Fruit fly (Drosophila melanogaster) whole organism, embryonic: ENCODE results near the gene CG9628.

Experiments
- ATbp ChIP-seq: fragments of 200-800 bp; sonication (Bioruptor generic); optimal IDR thresholded peaks from 2 replicates; lab custom pipeline; 2017; ENCODE audit warnings: missing biosample characterization, mild to moderate bottlenecking, missing genetic modification characterization, missing genetic modification reagents
- B-H1 ChIP-seq: fragments of 200-800 bp; sonication (Bioruptor generic); IDR thresholded peaks from 3 replicates; pipeline ENCODE4 v1.3.6; 2022; ENCODE audit warnings: missing biosample characterization, missing genetic modification characterization
- B-H2 ChIP-seq: fragments of 200-800 bp; sonication (Bioruptor generic); optimal IDR thresholded peaks from 2 replicates; lab custom pipeline; 2018; ENCODE audit warnings: missing biosample characterization, mild to moderate bottlenecking, missing genetic modification characterization
- CG10366 ChIP-seq: fragments of 200-800 bp; sonication (Bioruptor generic); IDR thresholded peaks from 2 replicates; pipeline ENCODE4 v1.3.6; 2022; ENCODE audit warnings: missing biosample characterization, missing genetic modification characterization
- CG10654 ChIP-seq: fragments of 200-800 bp; sonication (Bioruptor generic); optimal IDR thresholded peaks from 2 replicates; lab custom pipeline; 2016; ENCODE audit warnings: missing biosample characterization, missing genetic modification characterization
- CG10979 ChIP-seq: fragments of 200-800 bp; sonication (Bioruptor generic); optimal IDR thresholded peaks from 2 replicates; lab custom pipeline; 2018; ENCODE audit warnings: missing biosample characterization, mild to moderate bottlenecking, missing genetic modification characterization, moderate library complexity
- CG11398 ChIP-seq: fragments of 200-800 bp; sonication (Bioruptor generic); optimal IDR thresholded peaks from 2 replicates; lab custom pipeline; 2016; ENCODE audit warnings: missing biosample characterization, missing genetic modification characterization
- CG11696 ChIP-seq: fragments of 200-800 bp; sonication (Bioruptor generic); IDR thresholded peaks from 2 replicates; pipeline ENCODE4 v1.3.6; 2022; ENCODE audit warnings: missing biosample characterization, missing genetic modification characterization
- CG12104 ChIP-seq: fragments of 200-800 bp; sonication (Bioruptor generic); optimal IDR thresholded peaks from 3 replicates; lab custom pipeline; 2016; ENCODE audit warnings: missing biosample characterization, missing genetic modification characterization
- CG13624 ChIP-seq: fragments of 200-800 bp; sonication (Bioruptor generic); optimal IDR thresholded peaks from 2 replicates; lab custom pipeline; 2016; ENCODE audit warnings: missing biosample characterization, missing genetic modification characterization
- CG14014 ChIP-seq: fragments of 200-800 bp; sonication (Bioruptor generic); IDR thresholded peaks from 2 replicates; pipeline ENCODE4 v1.3.6; 2022; ENCODE audit warnings: missing biosample characterization, missing genetic modification characterization
- CG14050 ChIP-seq: fragments of 200-800 bp; sonication (Bioruptor generic); IDR thresholded peaks from 3 replicates; pipeline ENCODE4 v1.3.6; 2022; ENCODE audit warnings: missing biosample characterization, missing genetic modification characterization
- CG14710 ChIP-seq: fragments of 200-800 bp; sonication (Bioruptor generic); optimal IDR thresholded peaks from 3 replicates; lab custom pipeline; 2019; ENCODE audit warnings: missing biosample characterization, mild to moderate bottlenecking, missing genetic modification characterization, moderate library complexity
- CG14965 ChIP-seq: fragments of 200-800 bp; sonication (Bioruptor generic); optimal IDR thresholded peaks from 2 replicates; lab custom pipeline; 2016; ENCODE audit warnings: missing biosample characterization, missing genetic modification characterization, borderline replicate concordance
- CG17361 ChIP-seq: fragments of 200-800 bp; sonication (Bioruptor generic); IDR thresholded peaks from 3 replicates; pipeline ENCODE4 v1.3.6; 2022; ENCODE audit warnings: missing biosample characterization, missing genetic modification characterization
- CG17385 ChIP-seq: fragments of 200-800 bp; sonication (Bioruptor generic); optimal IDR thresholded peaks from 3 replicates; lab custom pipeline; 2018; ENCODE audit warnings: missing biosample characterization, mild to moderate bottlenecking, missing genetic modification characterization
- CG1792 ChIP-seq: fragments of 200-800 bp; sonication (Bioruptor generic); optimal IDR thresholded peaks from 2 replicates; lab custom pipeline; 2016; ENCODE audit warnings: missing biosample characterization, missing genetic modification characterization
- CG2875 ChIP-seq: fragments of 200-800 bp; sonication (Bioruptor generic); optimal IDR thresholded peaks from 2 replicates; lab custom pipeline; 2017; ENCODE audit warnings: missing biosample characterization, mild to moderate bottlenecking, missing genetic modification characterization, missing genetic modification reagents
- CG31388 ChIP-seq: fragments of 200-800 bp; sonication (Bioruptor generic); optimal IDR thresholded peaks from 2 replicates; lab custom pipeline; 2016; ENCODE audit warnings: missing biosample characterization, missing genetic modification characterization
- CG32772 ChIP-seq: fragments of 200-800 bp; sonication (Bioruptor generic); IDR thresholded peaks from 2 replicates; pipeline ENCODE4 v1.3.6; 2022; ENCODE audit warnings: missing biosample characterization, missing genetic modification characterization
- CG8944 ChIP-seq: fragments of 200-800 bp; sonication (Bioruptor generic); optimal IDR thresholded peaks from 3 replicates; lab custom pipeline; 2016; ENCODE audit warnings: missing biosample characterization, missing genetic modification characterization
- CG9797 ChIP-seq: fragments of 200-800 bp; sonication (Bioruptor generic); optimal IDR thresholded peaks from 3 replicates; lab custom pipeline; 2018; ENCODE audit warnings: missing biosample characterization, mild to moderate bottlenecking, missing genetic modification characterization
- CTCF ChIP-seq: fragments of 200-800 bp; sonication (Bioruptor generic); optimal IDR thresholded peaks from 2 replicates; lab custom pipeline; 2017; ENCODE audit warnings: missing biosample characterization, mild to moderate bottlenecking, missing genetic modification characterization, moderate library complexity
- Camta ChIP-seq: fragments of 200-800 bp; sonication (Bioruptor generic); optimal IDR thresholded peaks from 2 replicates; lab custom pipeline; 2016; ENCODE audit warnings: missing biosample characterization, missing genetic modification characterization
- D19A ChIP-seq: fragments of 200-800 bp; optimal IDR thresholded peaks from 3 replicates; lab custom pipeline; 2019; ENCODE audit warnings: missing biosample characterization, mild to moderate bottlenecking, missing genetic modification characterization, moderate library complexity
- Dbx ChIP-seq: fragments of 200-800 bp; sonication (Bioruptor generic); IDR thresholded peaks from 3 replicates; pipeline ENCODE4 v1.3.6; 2022; ENCODE audit warnings: missing biosample characterization, missing genetic modification characterization
- Dek ChIP-seq: fragments of 200-800 bp; sonication (Bioruptor generic); optimal IDR thresholded peaks from 3 replicates; lab custom pipeline; 2019; ENCODE audit warnings: missing biosample characterization, mild to moderate bottlenecking, missing genetic modification characterization, moderate library complexity
- HLH4C ChIP-seq: fragments of 200-800 bp; sonication (Bioruptor generic); IDR thresholded peaks from 3 replicates; pipeline ENCODE4 v1.3.6; 2022; ENCODE audit warnings: missing biosample characterization, missing genetic modification characterization; ENCODE audit not compliant: partially characterized antibody
- Hmr ChIP-seq: fragments of 200-800 bp; sonication (Bioruptor generic); optimal IDR thresholded peaks from 3 replicates; lab custom pipeline; 2017; ENCODE audit warnings: mild to moderate bottlenecking, missing biosample characterization, missing genetic modification reagents, missing genetic modification characterization
- Meics ChIP-seq: fragments of 200-800 bp; sonication (Bioruptor generic); optimal IDR thresholded peaks from 2 replicates; lab custom pipeline; 2017; ENCODE audit warnings: missing biosample characterization, mild to moderate bottlenecking, missing genetic modification characterization
- Nf-YC ChIP-seq: fragments of 200-800 bp; optimal IDR thresholded peaks from 3 replicates; lab custom pipeline; 2019; ENCODE audit warnings: missing biosample characterization, mild to moderate bottlenecking, missing genetic modification characterization, moderate library complexity
- Rx ChIP-seq: fragments of 200-800 bp; sonication (Bioruptor generic); IDR thresholded peaks from 2 replicates; pipeline ENCODE4 v1.3.6; 2022; ENCODE audit warnings: missing biosample characterization, missing genetic modification characterization
- Usf ChIP-seq: fragments of 200-800 bp; sonication (Bioruptor generic); optimal IDR thresholded peaks from 2 replicates; lab custom pipeline; 2017; ENCODE audit warnings: missing genotype, missing biosample characterization, missing genetic modification characterization
- YL-1 ChIP-seq: fragments of 200-800 bp; sonication (Bioruptor generic); optimal IDR thresholded peaks from 3 replicates; lab custom pipeline; 2017; ENCODE audit warnings: missing biosample characterization, mild to moderate bottlenecking, missing genetic modification characterization
- ab ChIP-seq: fragments of 200-800 bp; sonication (Bioruptor generic); optimal IDR thresholded peaks from 2 replicates; lab custom pipeline; 2016; ENCODE audit warnings: missing biosample characterization, missing genetic modification characterization
- cad ChIP-seq: fragments of >200 bp; optimal IDR thresholded peaks from 2 replicates; lab custom pipeline; 2017; ENCODE audit warnings: missing biosample characterization, missing genetic modification characterization
- dan ChIP-seq: fragments of 200-800 bp; sonication (Bioruptor generic); IDR thresholded peaks from 2 replicates; pipeline ENCODE4 v1.3.6; 2022; ENCODE audit warnings: missing biosample characterization, missing genetic modification characterization
- dati ChIP-seq: fragments of 200-800 bp; sonication (Bioruptor generic); IDR thresholded peaks from 2 replicates; pipeline ENCODE4 v1.3.6; 2022; ENCODE audit warnings: missing biosample characterization, missing genetic modification characterization
- eve ChIP-seq, 2 experiments: fragments of >200 bp; optimal IDR thresholded peaks; 2 replicates each; lab custom pipeline; 2017; ENCODE audit warnings: missing biosample characterization in 2 of 2, missing genetic modification characterization in 2 of 2
- eyg ChIP-seq: fragments of 200-800 bp; sonication (Bioruptor generic); optimal IDR thresholded peaks from 3 replicates; lab custom pipeline; 2016; ENCODE audit warnings: missing biosample characterization, missing genetic modification characterization
- fru ChIP-seq: fragments of >200 bp; optimal IDR thresholded peaks from 2 replicates; lab custom pipeline; 2017
- gsb-n ChIP-seq: fragments of 200-800 bp; sonication (Bioruptor generic); optimal IDR thresholded peaks from 3 replicates; lab custom pipeline; 2018; ENCODE audit warnings: missing biosample characterization, mild to moderate bottlenecking, missing genetic modification characterization
- ind ChIP-seq: fragments of 200-800 bp; sonication (Bioruptor generic); optimal IDR thresholded peaks from 3 replicates; lab custom pipeline; 2016; ENCODE audit warnings: missing biosample characterization, missing genetic modification characterization
- lab ChIP-seq: fragments of 200-800 bp; sonication (Bioruptor generic); optimal IDR thresholded peaks from 3 replicates; lab custom pipeline; 2017; ENCODE audit warnings: missing biosample characterization, missing genetic modification characterization, mild to moderate bottlenecking, moderate library complexity, missing genetic modification reagents
- lilli ChIP-seq: fragments of 200-800 bp; sonication (Bioruptor generic); optimal IDR thresholded peaks from 3 replicates; lab custom pipeline; 2016; ENCODE audit warnings: missing biosample characterization, missing genetic modification characterization
- mirr ChIP-seq: fragments of 200-800 bp; sonication (Bioruptor generic); optimal IDR thresholded peaks from 3 replicates; lab custom pipeline; 2018; ENCODE audit warnings: missing biosample characterization, mild to moderate bottlenecking, missing genetic modification characterization
- nerfin-1 ChIP-seq: fragments of 200-800 bp; sonication (Bioruptor generic); optimal IDR thresholded peaks from 3 replicates; lab custom pipeline; 2019; ENCODE audit warnings: missing biosample characterization, mild to moderate bottlenecking, missing genetic modification characterization, moderate library complexity
- org-1 ChIP-seq: fragments of 200-800 bp; sonication (Bioruptor generic); optimal IDR thresholded peaks from 2 replicates; lab custom pipeline; 2017; ENCODE audit warnings: missing biosample characterization, missing genetic modification characterization
- scrt ChIP-seq: fragments of 200-800 bp; sonication (Bioruptor generic); optimal IDR thresholded peaks from 2 replicates; lab custom pipeline; 2018; ENCODE audit warnings: missing biosample characterization, mild to moderate bottlenecking, missing genetic modification characterization, moderate library complexity
- sim ChIP-seq: fragments of 200-800 bp; sonication (Bioruptor generic); IDR thresholded peaks from 2 replicates; pipeline ENCODE4 v1.3.6; 2022; ENCODE audit warnings: missing biosample characterization, missing genetic modification characterization
- trem ChIP-seq: fragments of 200-800 bp; optimal IDR thresholded peaks from 3 replicates; lab custom pipeline; 2019; ENCODE audit warnings: missing biosample characterization, mild to moderate bottlenecking, missing genetic modification characterization, moderate library complexity
- zf30C ChIP-seq: fragments of 200-800 bp; sonication (Bioruptor generic); optimal IDR thresholded peaks from 3 replicates; lab custom pipeline; 2018; ENCODE audit warnings: missing biosample characterization, mild to moderate bottlenecking, missing genetic modification characterization

The CG9628 gene

dm6 chr3L:14665802-14666351 lies 43.3 kb downstream of the CG9628 start (continued):
- TF ChIP-seq Meics (GFP tag; lab: Kevin White, UChicago) (peak; percentile 85), nerfin-1 (tag; lab: Kevin White, UChicago) (peak; percentile 49), CG8944 (GFP tag; lab: Kevin White, UChicago) (peak; percentile 85), CG14014 (GFP tag; lab: Robert Waterston, UW) (peak; percentile 89), CG9797 (peak; percentile 25), YL-1 (GFP tag; lab: Kevin White, UChicago) (peak; percentile 27), fru (lab: Kevin White, UChicago) (no peak), CTCF (GFP tag; lab: Kevin White, UChicago) (peak; percentile 62), scrt (GFP tag; lab: Kevin White, UChicago) (peak; percentile 76), trem (tag; lab: Kevin White, UChicago) (peak; percentile 61), zf30C (GFP tag; lab: Kevin White, UChicago) (peak; percentile 84), org-1 (GFP tag; lab: Kevin White, UChicago) (peak; percentile 83), CG11398 (GFP tag; lab: Kevin White, UChicago) (peak; percentile 84), Dek (tag; lab: Kevin White, UChicago) (peak; percentile 75), CG11696 (GFP tag; lab: Robert Waterston, UW) (peak; percentile 73), Rx (peak; percentile 65), D19A (tag; lab: Kevin White, UChicago) (peak; percentile 86), CG2875 (peak; percentile 83), CG14965 (GFP tag; lab: Kevin White, UChicago) (peak; percentile 64), ATbp (GFP tag; lab: Kevin White, UChicago) (peak; percentile 89), CG17385 (GFP tag; lab: Kevin White, UChicago) (peak; percentile 86), CG14050 (GFP tag; lab: Robert Waterston, UW) (peak; percentile 81), dati (GFP tag; lab: Robert Waterston, UW) (peak; percentile 64), Hmr (GFP tag; lab: Kevin White, UChicago) (peak; percentile 87), CG10654 (GFP tag; lab: Kevin White, UChicago) (peak; percentile 83), HLH4C (no peak), CG14710 (peak; percentile 89), Nf-YC (tag; lab: Kevin White, UChicago) (peak; percentile 73), sim (peak; percentile 58; the same call in 1 of the 2 replicates), Usf (GFP tag; lab: Kevin White, UChicago) (peak; percentile 61), B-H1 (GFP tag; lab: Robert Waterston, UW) (peak; percentile 77), B-H2 (GFP tag; lab: Kevin White, UChicago) (peak; percentile 62), CG31388 (GFP tag; lab: Kevin White, UChicago) (peak; percentile 69), lab (GFP tag; lab: Kevin White, UChicago) (peak; percentile 93), Camta (peak; percentile 85), lilli (GFP tag; lab: Kevin White, UChicago) (peak; percentile 93), CG10979 (tag; lab: Kevin White, UChicago) (peak; percentile 83), ab (peak; percentile 60), CG32772 (GFP tag; lab: Robert Waterston, UW) (peak; percentile 85), CG17361 (GFP tag; lab: Robert Waterston, UW) (peak; percentile 91), eyg (GFP tag; lab: Kevin White, UChicago) (peak; percentile 69), cad (GFP tag; lab: Kevin White, UChicago) (no peak), eve (GFP tag; optimal IDR thresholded peaks at IDR 0.05; lab: Kevin White, UChicago) (peak in 1 of 2 experiments; percentile 95), CG1792 (peak; percentile 78), gsb-n (tag; lab: Kevin White, UChicago) (peak; percentile 84), CG13624 (GFP tag; lab: Kevin White, UChicago) (peak; percentile 93), mirr (GFP tag; lab: Kevin White, UChicago) (peak; percentile 56), CG10366 (GFP tag; lab: Robert Waterston, UW) (peak; percentile 81), Dbx (GFP tag; lab: Robert Waterston, UW) (peak; percentile 77), dan (GFP tag; lab: Robert Waterston, UW) (peak; percentile 62; the same call in 1 of the 2 replicates), ind (GFP tag; lab: Kevin White, UChicago) (peak; percentile 80), CG12104 (GFP tag; lab: Kevin White, UChicago) (peak; percentile 73)
